Fruit fly (Drosophila melanogaster): ENCODE measurements around the gene CG34299.

CG34299 gene

dm6 chr3R:30235253-30235652, 14.1 kb upstream of the CG34299 start (continued):
- TF ChIP-seq CG11456 (GFP tag; IDR thresholded peaks at IDR 0.05) (no peak), seq (GFP tag; IDR thresholded peaks at IDR 0.05) (no peak), CG6765 (GFP tag; optimal IDR thresholded peaks at IDR 0.05) (no peak), lbe (GFP tag; optimal IDR thresholded peaks at IDR 0.05) (no peak), tup (GFP tag; optimal IDR thresholded peaks at IDR 0.05) (no peak), CG12942 (GFP tag; optimal IDR thresholded peaks at IDR 0.05) (no peak), knrl (GFP tag; IDR thresholded peaks at IDR 0.05; ENCODE audit: partially characterized antibody) (no peak), CG7271 (tag; optimal IDR thresholded peaks at IDR 0.05) (no peak), CG13123 (GFP tag; optimal IDR thresholded peaks at IDR 0.05) (no peak), tio (GFP tag; optimal IDR thresholded peaks at IDR 0.05) (no peak), Max (GFP tag; optimal IDR thresholded peaks at IDR 0.05) (no peak), Eip74EF (GFP tag; optimal IDR thresholded peaks at IDR 0.05) (no peak), vvl (GFP tag; IDR thresholded peaks at IDR 0.05) (peak; percentile 39; the same call in 1 of the 2 replicates), CG10654 (GFP tag; optimal IDR thresholded peaks at IDR 0.05) (no peak), CG14860 (GFP tag; IDR thresholded peaks at IDR 0.05; ENCODE audit: partially characterized antibody) (no peak), CG14050 (GFP tag; IDR thresholded peaks at IDR 0.05) (no peak), Antp (GFP tag; optimal IDR thresholded peaks at IDR 0.05) (no peak), CG13775 (GFP tag; optimal IDR thresholded peaks at IDR 0.05) (no peak), BEAF-32 (GFP tag; optimal IDR thresholded peaks at IDR 0.05) (no peak), pros (GFP tag; optimal IDR thresholded peaks at IDR 0.05) (peak; percentile 86), tin (GFP tag; optimal IDR thresholded peaks at IDR 0.05) (peak; percentile 29), CG9437 (GFP tag; optimal IDR thresholded peaks at IDR 0.05) (peak; percentile 2), ci (GFP tag; IDR thresholded peaks at IDR 0.05) (peak; percentile 78; the same call in 2 of the 3 replicates), CG1529 (GFP tag; optimal IDR thresholded peaks at IDR 0.05) (peak; percentile 18), CG9932 (GFP tag; IDR thresholded peaks at IDR 0.05) (no peak), jigr1 (GFP tag; IDR thresholded peaks at IDR 0.05) (no peak), cas (GFP tag; IDR thresholded peaks at IDR 0.05) (no peak), CG12155 (GFP tag; optimal IDR thresholded peaks at IDR 0.05) (no peak), B-H1 (GFP tag; IDR thresholded peaks at IDR 0.05) (no peak; the same call in 2 of the 3 replicates), YL-1 (GFP tag; optimal IDR thresholded peaks at IDR 0.05) (no peak), Dp (GFP tag; optimal IDR thresholded peaks at IDR 0.05) (no peak), cwo (GFP tag; optimal IDR thresholded peaks at IDR 0.05) (no peak), CG3726 (GFP tag; IDR thresholded peaks at IDR 0.05) (no peak), tll (GFP tag; optimal IDR thresholded peaks at IDR 0.05) (no peak), CG4360 (GFP tag; IDR thresholded peaks at IDR 0.05) (no peak), fd102C (GFP tag; optimal IDR thresholded peaks at IDR 0.05) (no peak), slp2 (GFP tag; optimal IDR thresholded peaks at IDR 0.05) (no peak), CG2129 (GFP tag; IDR thresholded peaks at IDR 0.05; ENCODE audit: partially characterized antibody) (no peak), CG2199 (GFP tag; IDR thresholded peaks at IDR 0.05) (no peak), CG7556 (GFP tag; optimal IDR thresholded peaks at IDR 0.05) (peak; percentile 44), CG7987 (GFP tag; optimal IDR thresholded peaks at IDR 0.05) (no peak), da (GFP tag; optimal IDR thresholded peaks at IDR 0.05) (no peak), Asciz (GFP tag; optimal IDR thresholded peaks at IDR 0.05) (peak; percentile 23), Nf-YC (tag; optimal IDR thresholded peaks at IDR 0.05) (no peak), CG15479 (GFP tag; optimal IDR thresholded peaks at IDR 0.05) (no peak), CG13287 (GFP tag; IDR thresholded peaks at IDR 0.05; ENCODE audit: partially characterized antibody) (no peak), CG10366 (GFP tag; IDR thresholded peaks at IDR 0.05) (peak; percentile 26; the same call in 1 of the 2 replicates), CG6854 (GFP tag; optimal IDR thresholded peaks at IDR 0.05) (no peak), CG2712 (tag; optimal IDR thresholded peaks at IDR 0.05) (peak; percentile 40), scrt (GFP tag; optimal IDR thresholded peaks at IDR 0.05) (peak; percentile 21)

Data from whole organism, embryonic.